Fruit fly (Drosophila melanogaster) whole organism, embryonic: ENCODE data around the gene CG32313.
A peak's percentile ranks its signal among the peaks of the same experiment; 100 is the strongest.

Experiments used
- Atf3 ChIP-seq: fragments of 200-800 bp; sonication (Bioruptor generic); optimal IDR thresholded peaks from 3 replicates; lab custom pipeline; 2016; ENCODE audit warnings: missing biosample characterization, missing genetic modification characterization
- Blimp-1 ChIP-seq: fragments of 200-800 bp; sonication (Bioruptor generic); optimal IDR thresholded peaks from 3 replicates; lab custom pipeline; 2018; ENCODE audit warnings: missing biosample characterization, missing genetic modification characterization, mild to moderate bottlenecking, moderate library complexity, missing genetic modification reagents
- CG10267 ChIP-seq: fragments of 200-800 bp; sonication (Bioruptor generic); optimal IDR thresholded peaks from 2 replicates; lab custom pipeline; 2018; ENCODE audit warnings: missing biosample characterization, mild to moderate bottlenecking, missing genetic modification characterization, moderate library complexity
- CG11398 ChIP-seq: fragments of 200-800 bp; sonication (Bioruptor generic); optimal IDR thresholded peaks from 2 replicates; lab custom pipeline; 2016; ENCODE audit warnings: missing biosample characterization, missing genetic modification characterization
- CG12155 ChIP-seq: fragments of 200-800 bp; sonication (Bioruptor generic); optimal IDR thresholded peaks from 3 replicates; lab custom pipeline; 2016; ENCODE audit warnings: missing biosample characterization, missing genetic modification characterization
- CG12391 ChIP-seq: fragments of 200-800 bp; sonication (Bioruptor generic); optimal IDR thresholded peaks from 3 replicates; lab custom pipeline; 2018; ENCODE audit warnings: missing biosample characterization, mild to moderate bottlenecking, missing genetic modification characterization, moderate library complexity
- CG12769 ChIP-seq: fragments of 200-800 bp; sonication (Bioruptor generic); optimal IDR thresholded peaks from 2 replicates; lab custom pipeline; 2019; ENCODE audit warnings: missing biosample characterization, mild to moderate bottlenecking, missing genetic modification characterization, moderate library complexity
- CG13624 ChIP-seq: fragments of 200-800 bp; sonication (Bioruptor generic); optimal IDR thresholded peaks from 2 replicates; lab custom pipeline; 2016; ENCODE audit warnings: missing biosample characterization, missing genetic modification characterization
- CG13775 ChIP-seq: fragments of 200-800 bp; sonication (Bioruptor generic); optimal IDR thresholded peaks from 3 replicates; lab custom pipeline; 2017; ENCODE audit warnings: missing biosample characterization, mild to moderate bottlenecking, missing genetic modification characterization
- CG14710 ChIP-seq: fragments of 200-800 bp; sonication (Bioruptor generic); optimal IDR thresholded peaks from 3 replicates; lab custom pipeline; 2019; ENCODE audit warnings: missing biosample characterization, mild to moderate bottlenecking, missing genetic modification characterization, moderate library complexity
- CG1529 ChIP-seq: fragments of 200-800 bp; sonication (Bioruptor generic); optimal IDR thresholded peaks from 3 replicates; lab custom pipeline; 2018; ENCODE audit warnings: missing biosample characterization, missing genetic modification characterization
- CG17385 ChIP-seq: fragments of 200-800 bp; sonication (Bioruptor generic); optimal IDR thresholded peaks from 3 replicates; lab custom pipeline; 2018; ENCODE audit warnings: missing biosample characterization, mild to moderate bottlenecking, missing genetic modification characterization
- CG18476 ChIP-seq: fragments of 200-800 bp; sonication (Bioruptor generic); optimal IDR thresholded peaks from 2 replicates; lab custom pipeline; 2016; ENCODE audit warnings: missing biosample characterization, mild to moderate bottlenecking, missing genetic modification characterization
- CG18764 ChIP-seq: fragments of 200-800 bp; sonication (Bioruptor generic); optimal IDR thresholded peaks from 3 replicates; lab custom pipeline; 2016; ENCODE audit warnings: missing biosample characterization, missing genetic modification characterization
- CG3281 ChIP-seq: fragments of 200-800 bp; sonication (Bioruptor generic); optimal IDR thresholded peaks from 3 replicates; lab custom pipeline; 2017; ENCODE audit warnings: missing biosample characterization, mild to moderate bottlenecking, missing genetic modification characterization
- CG42726 ChIP-seq: fragments of 200-800 bp; sonication (Bioruptor generic); IDR thresholded peaks from 2 replicates; pipeline ENCODE4 v1.3.6; 2022; ENCODE audit warnings: missing biosample characterization, missing genetic modification characterization; ENCODE audit not compliant: partially characterized antibody
- CG4328 ChIP-seq: fragments of 200-800 bp; sonication (Bioruptor generic); optimal IDR thresholded peaks from 3 replicates; lab custom pipeline; 2017; ENCODE audit warnings: missing biosample characterization, missing genetic modification reagents, missing genetic modification characterization
- CG4404 ChIP-seq: fragments of 200-800 bp; sonication (Bioruptor generic); IDR thresholded peaks from 2 replicates; pipeline ENCODE4 v1.3.6; 2022; ENCODE audit warnings: missing biosample characterization, missing genetic modification characterization
- CG6854 ChIP-seq: fragments of 200-800 bp; sonication (Bioruptor generic); optimal IDR thresholded peaks from 3 replicates; lab custom pipeline; 2017; ENCODE audit warnings: missing biosample characterization, mild to moderate bottlenecking, missing genetic modification characterization
- CG7839 ChIP-seq: fragments of 200-800 bp; sonication (Bioruptor generic); optimal IDR thresholded peaks from 3 replicates; lab custom pipeline; 2018; ENCODE audit warnings: missing biosample characterization, mild to moderate bottlenecking, missing genetic modification characterization, moderate library complexity
- Camta ChIP-seq: fragments of 200-800 bp; sonication (Bioruptor generic); optimal IDR thresholded peaks from 2 replicates; lab custom pipeline; 2016; ENCODE audit warnings: missing biosample characterization, missing genetic modification characterization
- CoRest ChIP-seq: fragments of 200-800 bp; sonication (Bioruptor generic); optimal IDR thresholded peaks from 3 replicates; lab custom pipeline; 2018; ENCODE audit warnings: missing biosample characterization, mild to moderate bottlenecking, missing genetic modification characterization, moderate library complexity
- D ChIP-seq, 2 experiments: fragments of 200-800 bp in 1 of 2; fragments of >200 bp in 1 of 2; sonication (Bioruptor generic) in 1 of 2; optimal IDR thresholded peaks; 2 replicates in 1 of 2; 3 replicates in 1 of 2; lab custom pipeline; 2017; ENCODE audit warnings: mild to moderate bottlenecking in 1 of 2, missing biosample characterization in 1 of 2, missing genetic modification characterization in 1 of 2, missing genetic modification reagents in 1 of 2
- HHEX ChIP-seq: fragments of 200-800 bp; sonication (Bioruptor generic); optimal IDR thresholded peaks from 3 replicates; lab custom pipeline; 2017; ENCODE audit warnings: missing biosample characterization, mild to moderate bottlenecking, missing genetic modification characterization, missing genetic modification reagents
- Lim3 ChIP-seq: fragments of 200-800 bp; sonication (Bioruptor generic); IDR thresholded peaks from 2 replicates; pipeline ENCODE4 v1.3.6; 2022; ENCODE audit warnings: missing biosample characterization, missing genetic modification characterization
- PHDP ChIP-seq: fragments of 200-800 bp; sonication (Bioruptor generic); optimal IDR thresholded peaks from 3 replicates; lab custom pipeline; 2018; ENCODE audit warnings: missing biosample characterization, mild to moderate bottlenecking, missing genetic modification characterization, moderate library complexity
- Six4 ChIP-seq: fragments of 200-800 bp; sonication (Bioruptor generic); optimal IDR thresholded peaks from 2 replicates; lab custom pipeline; 2016; ENCODE audit warnings: missing biosample characterization, missing genetic modification characterization
- bowl ChIP-seq: fragments of 200-800 bp; sonication (Bioruptor generic); IDR thresholded peaks from 2 replicates; pipeline ENCODE4 v1.3.6; 2022; ENCODE audit warnings: missing biosample characterization, missing genetic modification characterization
- bsh ChIP-seq, 2 experiments: fragments of 200-800 bp; sonication (Bioruptor generic); optimal IDR thresholded peaks; 2 replicates each; lab custom pipeline; 2017 to 2018; ENCODE audit warnings: mild to moderate bottlenecking in 2 of 2, missing biosample characterization in 2 of 2, missing genetic modification characterization in 2 of 2, moderate library complexity in 1 of 2
- crp ChIP-seq, 2 experiments: fragments of 200-800 bp; sonication (Bioruptor generic); optimal IDR thresholded peaks; 2 replicates in 1 of 2; 3 replicates in 1 of 2; lab custom pipeline; 2017; ENCODE audit warnings: missing biosample characterization in 2 of 2, missing genetic modification characterization in 2 of 2, mild to moderate bottlenecking in 1 of 2, moderate library complexity in 1 of 2
- dpn ChIP-seq, 2 experiments: fragments of 200-800 bp; sonication (Bioruptor generic); optimal IDR thresholded peaks; 3 replicates each; lab custom pipeline; 2016; ENCODE audit warnings: missing biosample characterization in 2 of 2, missing genetic modification characterization in 2 of 2
- fd3F ChIP-seq: fragments of 200-800 bp; sonication (Bioruptor generic); optimal IDR thresholded peaks from 2 replicates; lab custom pipeline; 2018; ENCODE audit warnings: missing biosample characterization, mild to moderate bottlenecking, missing genetic modification characterization, moderate library complexity
- fd96Cb ChIP-seq: fragments of 200-800 bp; sonication (Bioruptor generic); optimal IDR thresholded peaks from 2 replicates; lab custom pipeline; 2018; ENCODE audit warnings: missing biosample characterization, mild to moderate bottlenecking, missing genetic modification characterization, moderate library complexity
- hkb ChIP-seq, 2 experiments: fragments of 200-800 bp in 1 of 2; fragments of >200 bp in 1 of 2; sonication (Bioruptor generic) in 1 of 2; IDR thresholded peaks in 1 of 2; optimal IDR thresholded peaks in 1 of 2; 2 replicates each; pipeline versions ENCODE4 v1.3.6 to Lab custom; 2017 to 2022; ENCODE audit warnings: missing biosample characterization in 1 of 2, missing genetic modification characterization in 1 of 2
- jumu ChIP-seq: fragments of 200-800 bp; sonication (Bioruptor generic); optimal IDR thresholded peaks from 3 replicates; lab custom pipeline; 2016; ENCODE audit warnings: missing biosample characterization, missing genetic modification characterization
- mld ChIP-seq: fragments of 200-800 bp; sonication (Bioruptor generic); IDR thresholded peaks from 3 replicates; pipeline ENCODE4 v1.3.6; 2022; ENCODE audit warnings: missing biosample characterization, missing genetic modification characterization; ENCODE audit not compliant: partially characterized antibody
- nerfin-2 ChIP-seq: fragments of 200-800 bp; sonication (Bioruptor generic); IDR thresholded peaks from 2 replicates; pipeline ENCODE4 v1.3.6; 2022; ENCODE audit warnings: missing biosample characterization, missing genetic modification characterization; ENCODE audit not compliant: partially characterized antibody
- odd ChIP-seq: fragments of 200-800 bp; sonication (Bioruptor generic); optimal IDR thresholded peaks from 2 replicates; lab custom pipeline; 2017; ENCODE audit warnings: missing biosample characterization, mild to moderate bottlenecking, missing genetic modification characterization
- onecut ChIP-seq: fragments of 200-800 bp; sonication (Bioruptor generic); IDR thresholded peaks from 2 replicates; pipeline ENCODE4 v1.3.6; 2022; ENCODE audit warnings: missing biosample characterization, missing genetic modification characterization
- pan ChIP-seq, 4 experiments: fragments of >200 bp in 3 of 4; fragments of 200-800 bp in 1 of 4; sonication (Bioruptor generic) in 1 of 4; optimal IDR thresholded peaks in 3 of 4; IDR thresholded peaks in 1 of 4; 2 replicates each; pipeline versions ENCODE4 v1.3.6 to Lab custom; 2017 to 2022; ENCODE audit warnings: missing biosample characterization in 2 of 4, missing genetic modification characterization in 2 of 4, mixed read lengths in 1 of 4
- pum ChIP-seq: fragments of 200-800 bp; sonication (Bioruptor generic); optimal IDR thresholded peaks from 2 replicates; lab custom pipeline; 2016; ENCODE audit warnings: missing biosample characterization, missing genetic modification characterization
- row ChIP-seq: fragments of 200-800 bp; sonication (Bioruptor generic); IDR thresholded peaks from 3 replicates; pipeline ENCODE4 v1.3.6; 2022; ENCODE audit warnings: missing biosample characterization, missing genetic modification characterization
- shn ChIP-seq: fragments of 200-800 bp; sonication (Bioruptor generic); optimal IDR thresholded peaks from 3 replicates; lab custom pipeline; 2016; ENCODE audit warnings: missing biosample characterization, missing genetic modification characterization
- sisA ChIP-seq: fragments of 200-800 bp; sonication (Bioruptor generic); IDR thresholded peaks from 2 replicates; pipeline ENCODE4 v1.3.6; 2022; ENCODE audit warnings: missing biosample characterization, missing genetic modification characterization
- unpg ChIP-seq: fragments of 200-800 bp; sonication (Bioruptor generic); optimal IDR thresholded peaks from 3 replicates; lab custom pipeline; 2018; ENCODE audit warnings: missing biosample characterization, mild to moderate bottlenecking, missing genetic modification characterization, moderate library complexity
- zfh1 ChIP-seq: fragments of 200-800 bp; sonication (Bioruptor generic); IDR thresholded peaks from 3 replicates; pipeline ENCODE4 v1.3.6; 2022; ENCODE audit warnings: missing biosample characterization, missing genetic modification characterization

CG32313 gene

dm6 chr3L:1578391-1578948 lies 32.9 kb upstream of the CG32313 start (continued):
- TF ChIP-seq CG4328 (GFP tag; lab: Kevin White, UChicago) (peak; percentile 2), HHEX (GFP tag; lab: Kevin White, UChicago) (peak; percentile 69), CG18476 (GFP tag; lab: Kevin White, UChicago) (peak; percentile 50), CG4404 (no peak), bowl (GFP tag; lab: Robert Waterston, UW) (no peak), odd (GFP tag; lab: Kevin White, UChicago) (peak; percentile 50), fd3F (peak; percentile 3), D (optimal IDR thresholded peaks at IDR 0.05; lab: Kevin White, UChicago) (no peak), D (GFP tag; optimal IDR thresholded peaks at IDR 0.05; lab: Kevin White, UChicago) (peak; percentile 9), nerfin-2 (GFP tag; lab: Robert Waterston, UW) (no peak), mld (GFP tag; lab: Robert Waterston, UW) (no peak), unpg (peak; percentile 48), CG17385 (GFP tag; lab: Kevin White, UChicago) (peak; percentile 20), sisA (GFP tag; lab: Robert Waterston, UW) (peak; percentile 57; the same call in 1 of the 2 replicates), CG1529 (GFP tag; lab: Kevin White, UChicago) (peak; percentile 3), CG11398 (GFP tag; lab: Kevin White, UChicago) (no peak), jumu (peak; percentile 23), pan (optimal IDR thresholded peaks at IDR 0.05; lab: Kevin White, UChicago) (no peak), pan (GFP tag; optimal IDR thresholded peaks at IDR 0.05 in 1 of 2, IDR thresholded peaks at IDR 0.05 in 1 of 2) (peak in 1 of 2 experiments; percentile 56), onecut (GFP tag; lab: Robert Waterston, UW) (peak; percentile 25; the same call in 1 of the 2 replicates), CG14710 (tag; lab: Kevin White, UChicago) (peak; percentile 8), Atf3 (GFP tag; lab: Kevin White, UChicago) (peak; percentile 32), CG12155 (no peak), bsh (GFP tag; optimal IDR thresholded peaks at IDR 0.05; lab: Kevin White, UChicago) (peak in 1 of 2 experiments; percentile 58), CoRest (tag; lab: Kevin White, UChicago) (peak; percentile 7), fd96Cb (tag; lab: Kevin White, UChicago) (peak; percentile 41), hkb (optimal IDR thresholded peaks at IDR 0.05; lab: Kevin White, UChicago) (no peak), hkb (GFP tag; IDR thresholded peaks at IDR 0.05; lab: Robert Waterston, UW) (peak; percentile 33; the same call in 1 of the 2 replicates), Camta (GFP tag; lab: Kevin White, UChicago) (peak; percentile 33), zfh1 (GFP tag; lab: Robert Waterston, UW) (peak; percentile 54; the same call in 2 of the 3 replicates), crp (GFP tag; optimal IDR thresholded peaks at IDR 0.05; lab: Kevin White, UChicago) (peak in 1 of 2 experiments; percentile 30), CG7839 (tag; lab: Kevin White, UChicago) (peak; percentile 40), pum (GFP tag; lab: Kevin White, UChicago) (peak; percentile 28), Blimp-1 (GFP tag; lab: Kevin White, UChicago) (peak; percentile 44), CG13775 (GFP tag; lab: Kevin White, UChicago) (peak; percentile 8), CG12769 (no peak), CG18764 (GFP tag; lab: Kevin White, UChicago) (peak; percentile 14), Six4 (GFP tag; lab: Kevin White, UChicago) (peak; percentile 46), Lim3 (no peak), CG42726 (GFP tag; lab: Robert Waterston, UW) (no peak), row (GFP tag; lab: Robert Waterston, UW) (peak; percentile 57; the same call in 2 of the 3 replicates), CG6854 (GFP tag; lab: Kevin White, UChicago) (peak; percentile 28), shn (GFP tag; lab: Kevin White, UChicago) (peak; percentile 18), CG10267 (peak; percentile 7), CG13624 (peak; percentile 53), CG12391 (tag; lab: Kevin White, UChicago) (peak; percentile 26), PHDP (tag; lab: Kevin White, UChicago) (peak; percentile 50), CG3281 (GFP tag; lab: Kevin White, UChicago) (peak; percentile 56), dpn (GFP tag; optimal IDR thresholded peaks at IDR 0.05; lab: Kevin White, UChicago) (peak in 1 of 2 experiments; percentile 28)
